Fruit fly (Drosophila melanogaster) whole organism, embryonic: ENCODE data around the gene qtc.

ENCODE experiments used
- Blimp-1 ChIP-seq: fragments of 200-800 bp; sonication (Bioruptor generic); optimal IDR thresholded peaks from 3 replicates; lab custom pipeline; 2018; ENCODE audit warnings: missing biosample characterization, missing genetic modification characterization, mild to moderate bottlenecking, moderate library complexity, missing genetic modification reagents
- BtbVII ChIP-seq: fragments of 200-800 bp; sonication (Bioruptor generic); optimal IDR thresholded peaks from 3 replicates; lab custom pipeline; 2017; ENCODE audit warnings: missing biosample characterization, mild to moderate bottlenecking, missing genetic modification characterization
- C15 ChIP-seq: fragments of 200-800 bp; sonication (Bioruptor generic); IDR thresholded peaks from 3 replicates; pipeline ENCODE4 v1.3.6; 2022; ENCODE audit warnings: missing biosample characterization, missing genetic modification characterization
- CG10959 ChIP-seq: fragments of 200-800 bp; sonication (Bioruptor generic); IDR thresholded peaks from 2 replicates; pipeline ENCODE4 v1.3.6; 2022; ENCODE audit warnings: missing biosample characterization, missing genetic modification characterization
- CG10979 ChIP-seq: fragments of 200-800 bp; sonication (Bioruptor generic); optimal IDR thresholded peaks from 2 replicates; lab custom pipeline; 2018; ENCODE audit warnings: missing biosample characterization, mild to moderate bottlenecking, missing genetic modification characterization, moderate library complexity
- CG11696 ChIP-seq: fragments of 200-800 bp; sonication (Bioruptor generic); IDR thresholded peaks from 2 replicates; pipeline ENCODE4 v1.3.6; 2022; ENCODE audit warnings: missing biosample characterization, missing genetic modification characterization
- CG11723 ChIP-seq: fragments of 200-800 bp; sonication (Bioruptor generic); optimal IDR thresholded peaks from 2 replicates; lab custom pipeline; 2017; ENCODE audit warnings: missing biosample characterization, mild to moderate bottlenecking, missing genetic modification characterization
- CG12104 ChIP-seq: fragments of 200-800 bp; sonication (Bioruptor generic); optimal IDR thresholded peaks from 3 replicates; lab custom pipeline; 2016; ENCODE audit warnings: missing biosample characterization, missing genetic modification characterization
- CG13624 ChIP-seq: fragments of 200-800 bp; sonication (Bioruptor generic); optimal IDR thresholded peaks from 2 replicates; lab custom pipeline; 2016; ENCODE audit warnings: missing biosample characterization, missing genetic modification characterization
- CG14050 ChIP-seq: fragments of 200-800 bp; sonication (Bioruptor generic); IDR thresholded peaks from 3 replicates; pipeline ENCODE4 v1.3.6; 2022; ENCODE audit warnings: missing biosample characterization, missing genetic modification characterization
- CG15696 ChIP-seq: fragments of 200-800 bp; sonication (Bioruptor generic); optimal IDR thresholded peaks from 2 replicates; lab custom pipeline; 2019; ENCODE audit warnings: missing biosample characterization, mild to moderate bottlenecking, missing genetic modification characterization, moderate library complexity
- CG1647 ChIP-seq: fragments of 200-800 bp; sonication (Bioruptor generic); optimal IDR thresholded peaks from 3 replicates; lab custom pipeline; 2016; ENCODE audit warnings: missing biosample characterization, missing genetic modification characterization
- CG2129 ChIP-seq: fragments of 200-800 bp; sonication (Bioruptor generic); IDR thresholded peaks from 2 replicates; pipeline ENCODE4 v1.3.6; 2022; ENCODE audit warnings: missing biosample characterization, missing genetic modification characterization; ENCODE audit not compliant: partially characterized antibody
- CG6254 ChIP-seq: fragments of 200-800 bp; sonication (Bioruptor generic); optimal IDR thresholded peaks from 3 replicates; lab custom pipeline; 2017; ENCODE audit warnings: mild to moderate bottlenecking, missing biosample characterization, missing genetic modification reagents, missing genetic modification characterization
- CG8478 ChIP-seq: fragments of >200 bp; optimal IDR thresholded peaks from 2 replicates; lab custom pipeline; 2018
- CG9215 ChIP-seq: fragments of 200-800 bp; sonication (Bioruptor generic); IDR thresholded peaks from 2 replicates; pipeline ENCODE4 v1.3.6; 2022; ENCODE audit warnings: missing biosample characterization, missing genetic modification characterization
- CG9609 ChIP-seq: fragments of 200-800 bp; sonication (Bioruptor generic); optimal IDR thresholded peaks from 3 replicates; lab custom pipeline; 2016; ENCODE audit warnings: missing biosample characterization, missing genetic modification characterization
- CTCF ChIP-seq: fragments of 200-800 bp; sonication (Bioruptor generic); optimal IDR thresholded peaks from 2 replicates; lab custom pipeline; 2017; ENCODE audit warnings: missing biosample characterization, mild to moderate bottlenecking, missing genetic modification characterization, moderate library complexity
- CkIIα-i1 ChIP-seq: fragments of 200-800 bp; sonication (Bioruptor generic); IDR thresholded peaks from 2 replicates; pipeline ENCODE4 v1.3.6; 2022; ENCODE audit warnings: missing biosample characterization, missing genetic modification characterization
- CrebB ChIP-seq: fragments of 200-800 bp; sonication (Bioruptor generic); optimal IDR thresholded peaks from 3 replicates; lab custom pipeline; 2018; ENCODE audit warnings: missing biosample characterization, mild to moderate bottlenecking, missing genetic modification characterization
- Dll ChIP-seq: fragments of 200-800 bp; sonication (Bioruptor generic); IDR thresholded peaks from 4 replicates; pipeline ENCODE4 v1.3.6; 2022; ENCODE audit warnings: missing biosample characterization, missing genetic modification characterization; ENCODE audit not compliant: partially characterized antibody
- Gug ChIP-seq: fragments of 200-800 bp; sonication (Bioruptor generic); IDR thresholded peaks from 4 replicates; pipeline ENCODE4 v1.3.6; 2022; ENCODE audit warnings: missing biosample characterization, missing genetic modification characterization
- Hr3 ChIP-seq: fragments of 200-800 bp; sonication (Bioruptor generic); optimal IDR thresholded peaks from 3 replicates; lab custom pipeline; 2016; ENCODE audit warnings: missing biosample characterization, missing genetic modification characterization
- Mad ChIP-seq: fragments of 200-800 bp; sonication (Bioruptor generic); optimal IDR thresholded peaks from 2 replicates; lab custom pipeline; 2016; ENCODE audit warnings: missing biosample characterization, missing genetic modification characterization
- NC2α ChIP-seq: fragments of 200-800 bp; sonication (Bioruptor generic); optimal IDR thresholded peaks from 2 replicates; lab custom pipeline; 2016; ENCODE audit warnings: missing biosample characterization, missing genetic modification characterization
- Nf-YA ChIP-seq: fragments of 200-800 bp; sonication (Bioruptor generic); IDR thresholded peaks from 2 replicates; pipeline ENCODE4 v1.3.6; 2022; ENCODE audit warnings: missing biosample characterization, missing genetic modification characterization
- Nf-YB ChIP-seq: fragments of 200-800 bp; sonication (Bioruptor generic); optimal IDR thresholded peaks from 3 replicates; lab custom pipeline; 2019; ENCODE audit warnings: missing biosample characterization, mild to moderate bottlenecking, missing genetic modification characterization, moderate library complexity
- Opbp ChIP-seq: fragments of 200-800 bp; sonication (Bioruptor generic); IDR thresholded peaks from 3 replicates; pipeline ENCODE4 v1.3.6; 2022; ENCODE audit warnings: missing biosample characterization, missing genetic modification characterization; ENCODE audit not compliant: partially characterized antibody
- PHDP ChIP-seq: fragments of 200-800 bp; sonication (Bioruptor generic); optimal IDR thresholded peaks from 3 replicates; lab custom pipeline; 2018; ENCODE audit warnings: missing biosample characterization, mild to moderate bottlenecking, missing genetic modification characterization, moderate library complexity
- Poxn ChIP-seq: fragments of 200-800 bp; sonication (Bioruptor generic); IDR thresholded peaks from 2 replicates; pipeline ENCODE4 v1.3.6; 2022; ENCODE audit warnings: missing biosample characterization, missing genetic modification characterization
- Side ChIP-seq: fragments of 200-800 bp; sonication (Bioruptor generic); optimal IDR thresholded peaks from 2 replicates; lab custom pipeline; 2016; ENCODE audit warnings: missing biosample characterization, missing genetic modification characterization
- TFAM ChIP-seq: fragments of 200-800 bp; sonication (Bioruptor generic); optimal IDR thresholded peaks from 2 replicates; lab custom pipeline; 2017; ENCODE audit warnings: missing biosample characterization, missing genetic modification characterization, inconsistent platforms
- Tbp ChIP-seq: fragments of >200 bp; optimal IDR thresholded peaks from 2 replicates; lab custom pipeline; 2018; ENCODE audit warnings: missing biosample characterization, missing genetic modification characterization
- Vsx1 ChIP-seq: fragments of 200-800 bp; sonication (Bioruptor generic); optimal IDR thresholded peaks from 2 replicates; lab custom pipeline; 2017; ENCODE audit warnings: missing biosample characterization, mild to moderate bottlenecking, missing genetic modification characterization, missing genetic modification reagents
- abd-A ChIP-seq: fragments of 200-800 bp; sonication (Bioruptor generic); optimal IDR thresholded peaks from 3 replicates; lab custom pipeline; 2019; ENCODE audit warnings: missing biosample characterization, mild to moderate bottlenecking, missing genetic modification characterization, moderate library complexity
- ap ChIP-seq: fragments of 200-800 bp; sonication (Bioruptor generic); IDR thresholded peaks from 2 replicates; pipeline ENCODE4 v1.3.6; 2022; ENCODE audit warnings: missing biosample characterization, missing genetic modification characterization
- caup ChIP-seq: fragments of 200-800 bp; sonication (Bioruptor generic); optimal IDR thresholded peaks from 3 replicates; lab custom pipeline; 2017; ENCODE audit warnings: missing biosample characterization, mild to moderate bottlenecking, missing genetic modification characterization, moderate library complexity; ENCODE audit not compliant: severe bottlenecking
- chinmo ChIP-seq: fragments of 200-800 bp; sonication (Bioruptor generic); IDR thresholded peaks from 4 replicates; pipeline ENCODE4 v1.3.6; 2022; ENCODE audit warnings: missing biosample characterization, missing genetic modification characterization; ENCODE audit not compliant: partially characterized antibody
- crol ChIP-seq: fragments of 200-800 bp; sonication (Bioruptor generic); IDR thresholded peaks from 2 replicates; pipeline ENCODE4 v1.3.6; 2022; ENCODE audit warnings: missing biosample characterization, missing genetic modification characterization
- fd3F ChIP-seq: fragments of 200-800 bp; sonication (Bioruptor generic); optimal IDR thresholded peaks from 2 replicates; lab custom pipeline; 2018; ENCODE audit warnings: missing biosample characterization, mild to moderate bottlenecking, missing genetic modification characterization, moderate library complexity
- gem ChIP-seq: fragments of 200-800 bp; sonication (Bioruptor generic); optimal IDR thresholded peaks from 2 replicates; lab custom pipeline; 2019; ENCODE audit warnings: missing biosample characterization, mild to moderate bottlenecking, missing genetic modification characterization, moderate library complexity
- insv ChIP-seq, 2 experiments: fragments of 200-800 bp; sonication (Bioruptor generic); optimal IDR thresholded peaks; 3 replicates each; lab custom pipeline; 2016 to 2018; ENCODE audit warnings: missing biosample characterization in 2 of 2, missing genetic modification characterization in 2 of 2
- lbe ChIP-seq: fragments of 200-800 bp; sonication (Bioruptor generic); optimal IDR thresholded peaks from 2 replicates; lab custom pipeline; 2016; ENCODE audit warnings: missing biosample characterization, mild to moderate bottlenecking, missing genetic modification characterization
- nau ChIP-seq: fragments of 200-800 bp; sonication (Bioruptor generic); optimal IDR thresholded peaks from 3 replicates; lab custom pipeline; 2017; ENCODE audit warnings: missing biosample characterization, mild to moderate bottlenecking, missing genetic modification characterization, missing genetic modification reagents
- pho ChIP-seq: fragments of 200-800 bp; sonication (Bioruptor generic); optimal IDR thresholded peaks from 2 replicates; lab custom pipeline; 2016; ENCODE audit warnings: missing biosample characterization, missing genetic modification characterization
- phol ChIP-seq: fragments of 200-800 bp; sonication (Bioruptor generic); optimal IDR thresholded peaks from 3 replicates; lab custom pipeline; 2018; ENCODE audit warnings: missing biosample characterization, mild to moderate bottlenecking, missing genetic modification characterization, moderate library complexity
- sens ChIP-seq: fragments of 200-800 bp; sonication (Bioruptor generic); peaks from one replicate; lab custom pipeline; 2016; ENCODE audit warnings: missing biosample characterization, missing genetic modification characterization
- so ChIP-seq: fragments of 200-800 bp; sonication (Bioruptor generic); IDR thresholded peaks from 3 replicates; pipeline ENCODE4 v1.3.6; 2022; ENCODE audit warnings: missing biosample characterization, missing genetic modification characterization
- stc ChIP-seq: fragments of 200-800 bp; sonication (Bioruptor generic); IDR thresholded peaks from 2 replicates; pipeline ENCODE4 v1.3.6; 2022; ENCODE audit warnings: missing biosample characterization, missing genetic modification characterization
- usp ChIP-seq: fragments of >200 bp; optimal IDR thresholded peaks from 2 replicates; lab custom pipeline; 2017; ENCODE audit warnings: missing biosample characterization, missing genetic modification characterization
- z ChIP-seq: fragments of 200-800 bp; sonication (Bioruptor generic); IDR thresholded peaks from 3 replicates; pipeline ENCODE4 v1.3.6; 2022; ENCODE audit warnings: missing biosample characterization, missing genetic modification characterization
- zfh2 ChIP-seq: fragments of 200-800 bp; sonication (Bioruptor generic); optimal IDR thresholded peaks from 2 replicates; lab custom pipeline; 2016; ENCODE audit warnings: missing biosample characterization, missing genetic modification characterization

qtc gene

DNA sequence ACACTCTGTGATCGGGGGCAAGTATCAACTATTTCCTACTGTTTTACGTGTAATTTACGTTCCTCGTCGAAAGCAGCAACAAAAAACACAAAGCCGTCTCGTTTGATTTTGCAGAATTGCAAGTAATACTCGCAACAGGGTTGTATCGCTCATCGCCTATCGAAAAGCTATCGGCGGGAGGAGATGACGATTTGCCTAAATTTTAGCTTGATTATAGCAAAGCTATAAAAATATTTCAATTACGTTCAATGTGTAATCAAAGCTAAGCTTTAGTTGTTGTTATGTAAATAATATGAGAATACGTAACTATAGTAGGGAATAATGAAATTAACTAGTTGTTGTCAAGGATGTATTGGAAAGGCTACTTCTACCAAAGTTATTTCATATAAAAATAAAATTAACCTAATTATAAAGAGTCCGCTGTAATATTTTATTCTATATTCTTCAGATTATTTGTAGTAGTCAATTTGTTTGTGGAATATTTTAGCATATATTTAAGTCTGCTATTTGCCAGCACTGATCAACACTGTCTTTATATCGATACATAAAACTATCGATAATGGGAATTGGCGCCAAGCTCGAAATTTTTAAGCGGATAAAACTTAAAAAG is 865 bp upstream of the qtc start, which contains the start of gene Rpn11:
Rpn11 (minus strand) TSS at position 146 of the 610 bp plus-strand sequence.
- TF ChIP-seq gem (peak; percentile 83), CG14050 (GFP tag; lab: Robert Waterston, UW) (no peak), CG11723 (peak; percentile 30), PHDP (tag; lab: Kevin White, UChicago) (peak; percentile 44), chinmo (GFP tag; lab: Robert Waterston, UW) (no peak), CG10979 (tag; lab: Kevin White, UChicago) (peak; percentile 49), CG13624 (GFP tag; lab: Kevin White, UChicago) (peak; percentile 52), Mad (no peak), ap (GFP tag; lab: Robert Waterston, UW) (peak; percentile 34; the same call in 1 of the 2 replicates), CkIIα-i1 (no peak), CrebB (no peak), nau (no peak), CG8478 (lab: Kevin White, UChicago) (no peak), CTCF (GFP tag; lab: Kevin White, UChicago) (no peak), CG9215 (GFP tag; lab: Robert Waterston, UW) (peak; percentile 40; the same call in 1 of the 2 replicates), zfh2 (GFP tag; lab: Kevin White, UChicago) (peak; percentile 36), NC2α (GFP tag; lab: Kevin White, UChicago) (no peak), phol (tag; lab: Kevin White, UChicago) (peak; percentile 77), BtbVII (GFP tag; lab: Kevin White, UChicago) (peak; percentile 24), Hr3 (GFP tag; lab: Kevin White, UChicago) (peak; percentile 74), CG9609 (GFP tag; lab: Kevin White, UChicago) (no peak), Side (GFP tag; lab: Kevin White, UChicago) (no peak), Blimp-1 (GFP tag; lab: Kevin White, UChicago) (peak; percentile 56), Vsx1 (no peak), Opbp (GFP tag; lab: Robert Waterston, UW) (peak; percentile 47; the same call in 1 of the 3 replicates), lbe (GFP tag; lab: Kevin White, UChicago) (no peak), Nf-YB (peak; percentile 37), pho (GFP tag; lab: Kevin White, UChicago) (no peak), Poxn (GFP tag; lab: Robert Waterston, UW) (no peak), usp (GFP tag; lab: Kevin White, UChicago) (no peak), CG2129 (GFP tag; lab: Robert Waterston, UW) (0 out of 2 replicates have a peak, but pooled peaks have one; percentile 38), C15 (GFP tag; lab: Robert Waterston, UW) (no peak), TFAM (no peak), Gug (no peak), caup (GFP tag; lab: Kevin White, UChicago) (peak; percentile 29), CG1647 (GFP tag; lab: Kevin White, UChicago) (no peak), so (GFP tag; lab: Robert Waterston, UW) (no peak), Tbp (no peak), Nf-YA (GFP tag; lab: Robert Waterston, UW) (no peak), CG10959 (no peak), CG11696 (GFP tag; lab: Robert Waterston, UW) (no peak), insv (GFP tag; optimal IDR thresholded peaks at IDR 0.05; lab: Kevin White, UChicago) (no peak), crol (no peak), CG6254 (GFP tag; lab: Kevin White, UChicago) (no peak), abd-A (tag; lab: Kevin White, UChicago) (no peak), CG15696 (tag; lab: Kevin White, UChicago) (peak; percentile 66), z (no peak), sens (GFP tag; lab: Kevin White, UChicago) (peak; percentile 95), stc (GFP tag; lab: Robert Waterston, UW) (no peak), Dll (GFP tag; lab: Robert Waterston, UW) (peak; percentile 74), fd3F (peak; percentile 45), CG12104 (peak; percentile 51)
